Worm (Caenorhabditis elegans) whole organism, L4/young adult: ENCODE measurements around the gene hpo-34.

ENCODE experiments used
- W03F9.2 ChIP-seq: fragments of 150-350 bp; optimal IDR thresholded peaks from 2 replicates; lab custom pipeline; 2014; ENCODE audit warnings: missing biosample characterization, missing genetic modification characterization
- dao-5 ChIP-seq: sonication (generic microtip); optimal IDR thresholded peaks from 2 replicates; lab custom pipeline; 2016; ENCODE audit warnings: missing genotype, missing genetic modification characterization, moderate library complexity, missing compliant biosample characterization
- him-1 ChIP-seq: sonication (generic microtip); optimal IDR thresholded peaks from 2 replicates; lab custom pipeline; 2016; ENCODE audit warnings: missing genotype, missing genetic modification reagents, missing genetic modification characterization, missing compliant biosample characterization

ce11 chrX:11467320-11467732 is 51.5 kb downstream of the hpo-34 start:
- no peak for TF ChIP-seq dao-5 (tag; lab: Kevin White, UChicago)
- TF ChIP-seq him-1 (tag; lab: Kevin White, UChicago), result peak; percentile 91
- no peak for TF ChIP-seq W03F9.2 (tag; lab: Kevin White, UChicago)
